Worm (Caenorhabditis elegans) whole organism, midembryonic: ENCODE data around the gene chc-1.

Experiments used
- T22C8.4 ChIP-seq: fragments of 200-800 bp; sonication (Bioruptor generic); IDR thresholded peaks from 2 replicates; pipeline ENCODE4 v1.3.6; 2022; ENCODE audit warnings: missing genetic modification characterization, missing compliant biosample characterization
- cog-1 ChIP-seq: sonication (generic microtip); optimal IDR thresholded peaks from 2 replicates; lab custom pipeline; 2016; ENCODE audit warnings: missing genetic modification characterization, missing compliant biosample characterization
- flt-1 ChIP-seq: fragments of 200-800 bp; sonication (Bioruptor generic); IDR thresholded peaks from 2 replicates; pipeline ENCODE4 v1.3.6; 2022; ENCODE audit warnings: missing genetic modification characterization, missing compliant biosample characterization
- klf-2 ChIP-seq: fragments of 200-800 bp; sonication (Bioruptor generic); conservative IDR thresholded peaks from 2 replicates; pipeline ENCODE4 v1.3.6; 2022; ENCODE audit warnings: missing genetic modification reagents, missing genetic modification characterization, missing compliant biosample characterization
- med-1 ChIP-seq: sonication (generic microtip); optimal IDR thresholded peaks from 2 replicates; lab custom pipeline; 2017; ENCODE audit warnings: missing genetic modification characterization, mild to moderate bottlenecking, missing compliant biosample characterization, antibody characterized with exemption, missing genetic modification reagents; ENCODE audit not compliant: insufficient read depth
- ref-1 ChIP-seq: fragments of 200-800 bp; sonication (Bioruptor generic); conservative IDR thresholded peaks from 2 replicates; pipeline ENCODE4 v1.3.6; 2022; ENCODE audit warnings: missing genetic modification reagents, missing genetic modification characterization, missing compliant biosample characterization
- tab-1 ChIP-seq: fragments of 200-800 bp; sonication (Bioruptor generic); IDR thresholded peaks from 2 replicates; pipeline ENCODE4 v1.3.6; 2022; ENCODE audit warnings: missing genetic modification characterization, missing compliant biosample characterization
- ztf-23 ChIP-seq: fragments of 200-800 bp; sonication (Bioruptor generic); IDR thresholded peaks from 2 replicates; pipeline ENCODE4 v1.3.6; 2022; ENCODE audit warnings: missing genetic modification reagents, missing genetic modification characterization, missing compliant biosample characterization
- ztf-29 ChIP-seq: fragments of 200-800 bp; sonication (Bioruptor generic); IDR thresholded peaks from 2 replicates; pipeline ENCODE4 v1.3.6; 2022; ENCODE audit warnings: missing genetic modification reagents, missing genetic modification characterization, missing compliant biosample characterization

Gene chc-1

DNA sequence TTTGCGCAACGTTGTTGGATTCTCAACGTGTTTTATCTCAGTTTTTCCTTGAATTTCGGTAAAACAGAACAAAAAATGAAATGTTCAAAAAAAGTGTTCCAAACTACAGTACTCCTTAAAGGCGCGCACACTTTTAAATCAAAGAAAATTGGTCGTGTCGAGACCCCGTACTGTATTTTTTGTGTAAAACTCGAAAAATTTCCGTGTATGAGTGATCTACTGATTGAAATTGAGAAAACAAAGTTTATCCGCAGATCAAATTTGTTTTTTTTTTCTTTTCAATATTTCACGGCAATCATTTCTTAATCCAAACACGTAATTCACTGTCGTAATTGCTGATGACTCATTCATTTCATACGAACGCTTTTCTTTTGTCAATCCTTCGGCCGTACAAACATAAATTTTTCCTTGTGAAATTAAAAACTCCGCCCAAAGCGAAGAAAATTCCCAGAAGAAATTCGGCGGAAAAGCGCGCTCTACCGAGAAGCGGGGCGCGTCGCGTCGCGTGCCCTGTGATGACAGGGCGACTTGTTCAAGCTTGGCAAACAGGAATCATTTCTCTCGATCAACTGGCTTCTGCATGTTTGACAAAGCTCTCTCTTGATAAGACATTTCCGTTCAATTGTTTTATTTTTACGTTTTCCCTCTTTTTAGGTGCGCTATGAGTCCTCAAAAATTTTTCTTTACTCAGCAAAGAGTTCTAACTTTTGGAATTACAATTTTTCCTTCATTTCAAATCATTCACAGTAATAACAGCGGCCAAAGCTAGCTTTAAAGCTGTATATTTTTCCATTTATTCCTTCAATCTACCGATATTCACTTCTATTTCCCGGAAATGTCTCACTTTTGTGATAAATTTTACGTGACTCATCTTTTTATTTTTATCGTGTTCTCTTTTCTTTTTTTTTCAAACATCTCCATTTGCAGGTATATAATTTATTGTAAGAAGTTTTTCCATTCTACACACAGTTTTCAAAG, at the start of gene chc-1:
Gene chc-1 (plus strand): TSS at position 928 of the 978 bp plus-strand sequence.
- no peak for TF ChIP-seq tab-1 (GFP tag; lab: Robert Waterston, UW)
- TF ChIP-seq ztf-29 (GFP tag; lab: Robert Waterston, UW) = no peak
- TF ChIP-seq T22C8.4 (GFP tag; lab: Robert Waterston, UW) = no peak

DNA sequence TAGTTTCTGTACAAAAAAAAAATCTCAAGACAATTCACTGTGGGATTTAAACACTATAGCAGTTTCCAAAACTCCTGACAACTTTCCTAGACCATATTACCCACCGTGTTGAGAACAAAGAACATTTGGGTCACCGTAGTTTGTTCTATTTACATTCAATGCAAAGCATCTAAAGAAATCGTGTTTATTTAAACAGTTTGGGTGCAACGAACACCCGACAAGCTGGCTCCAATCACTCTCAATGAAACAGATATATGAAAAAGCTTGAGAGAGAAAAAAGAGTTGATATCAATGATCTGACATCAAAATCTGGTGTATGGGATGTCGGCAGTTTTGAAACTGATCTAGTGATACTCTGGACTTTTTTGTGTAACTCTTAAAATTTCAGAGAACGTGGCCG, 48.6 kb upstream of the chc-1 start:
- TF ChIP-seq tab-1 (GFP tag; lab: Robert Waterston, UW) (no peak), ztf-29 (GFP tag; lab: Robert Waterston, UW) (no peak)

DNA sequence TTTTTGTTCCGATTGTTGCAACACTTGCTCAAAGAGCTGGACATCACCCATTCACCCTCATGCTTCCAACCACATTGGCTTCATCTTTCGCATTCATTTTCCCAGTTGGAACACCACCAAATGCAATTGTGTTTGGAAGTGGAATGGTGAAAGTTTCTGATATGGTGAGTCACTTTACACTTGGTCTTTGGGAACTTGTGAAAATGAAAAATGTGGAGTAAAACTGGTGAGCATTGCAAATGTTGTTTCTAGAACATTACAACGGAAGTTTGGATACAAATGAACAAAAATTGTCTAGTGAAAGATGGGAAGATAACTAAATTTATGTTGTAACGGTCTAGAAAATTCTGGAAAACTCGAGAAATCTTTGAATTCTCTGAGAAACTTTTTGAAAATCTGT, 47.4 kb upstream of the chc-1 start:
- TF ChIP-seq ztf-23 (GFP tag; lab: Robert Waterston, UW) (no peak), ztf-29 (GFP tag; lab: Robert Waterston, UW) (no peak), ref-1 (GFP tag; lab: Robert Waterston, UW) (no peak), flt-1 (GFP tag; lab: Robert Waterston, UW) (no peak), T22C8.4 (GFP tag; lab: Robert Waterston, UW) (no peak)

DNA sequence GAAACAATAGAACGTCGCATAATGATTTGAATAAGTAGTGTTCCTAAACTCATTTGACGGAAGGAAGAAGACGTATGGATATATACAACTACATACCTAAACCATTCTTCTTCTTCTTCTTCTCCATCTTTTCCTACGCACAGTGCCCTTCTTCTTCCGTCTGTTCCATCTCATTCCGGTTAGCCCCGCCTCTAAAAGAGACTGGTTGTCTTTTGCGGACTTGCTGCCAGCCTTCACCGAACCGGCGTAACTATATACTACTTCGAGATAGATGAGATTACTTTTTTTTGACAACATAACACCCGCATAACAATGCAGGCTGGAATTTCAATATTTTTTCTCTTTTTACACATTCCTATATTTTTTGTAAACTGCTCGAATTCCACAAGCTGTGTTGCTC, 43.2 kb upstream of the chc-1 start, which contains the start of the genes K08E5.5 and mua-3:
Gene K08E5.5 (minus strand): TSS at position 101 of the 400 bp plus-strand sequence.
Gene mua-3 (plus strand): TSS at position 313 of the 400 bp plus-strand sequence.
- no peak for TF ChIP-seq flt-1 (GFP tag; lab: Robert Waterston, UW)
- no peak for TF ChIP-seq ref-1 (GFP tag; lab: Robert Waterston, UW)
- no peak for TF ChIP-seq med-1
- TF ChIP-seq ztf-23 (GFP tag; lab: Robert Waterston, UW) = no peak
- TF ChIP-seq cog-1 (tag; lab: Kevin White, UChicago) = no peak
- no peak for TF ChIP-seq ztf-29 (GFP tag; lab: Robert Waterston, UW)
- TF ChIP-seq T22C8.4 (GFP tag; lab: Robert Waterston, UW) = no peak
- TF ChIP-seq klf-2 (GFP tag; lab: Robert Waterston, UW) = no peak
- TF ChIP-seq tab-1 (GFP tag; lab: Robert Waterston, UW) = no peak

DNA sequence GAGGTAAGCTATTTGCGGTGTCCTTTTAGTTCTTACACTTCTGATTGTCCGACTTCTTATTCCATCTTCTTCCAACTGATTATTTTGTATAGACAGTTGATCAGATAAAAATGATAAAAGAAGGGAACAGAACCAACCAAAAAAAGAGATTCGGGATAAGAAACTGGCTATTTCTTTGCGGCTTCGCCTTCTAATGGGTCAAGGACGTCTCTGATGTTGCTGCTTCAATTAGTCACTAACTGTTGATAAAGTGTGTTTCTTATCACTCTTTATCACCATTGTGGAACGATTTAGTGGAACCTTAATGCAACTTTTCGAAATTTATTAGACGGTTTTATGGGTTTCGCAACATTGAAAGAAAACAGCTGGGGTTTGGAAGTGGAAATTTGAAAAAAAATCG, 33.4 kb upstream of the chc-1 start:
- TF ChIP-seq ztf-29 (GFP tag; lab: Robert Waterston, UW) (no peak), cog-1 (tag; lab: Kevin White, UChicago) (no peak), ref-1 (GFP tag; lab: Robert Waterston, UW) (no peak), klf-2 (GFP tag; lab: Robert Waterston, UW) (no peak), flt-1 (GFP tag; lab: Robert Waterston, UW) (no peak), T22C8.4 (GFP tag; lab: Robert Waterston, UW) (no peak), med-1 (no peak), ztf-23 (GFP tag; lab: Robert Waterston, UW) (no peak), tab-1 (GFP tag; lab: Robert Waterston, UW) (no peak)

DNA sequence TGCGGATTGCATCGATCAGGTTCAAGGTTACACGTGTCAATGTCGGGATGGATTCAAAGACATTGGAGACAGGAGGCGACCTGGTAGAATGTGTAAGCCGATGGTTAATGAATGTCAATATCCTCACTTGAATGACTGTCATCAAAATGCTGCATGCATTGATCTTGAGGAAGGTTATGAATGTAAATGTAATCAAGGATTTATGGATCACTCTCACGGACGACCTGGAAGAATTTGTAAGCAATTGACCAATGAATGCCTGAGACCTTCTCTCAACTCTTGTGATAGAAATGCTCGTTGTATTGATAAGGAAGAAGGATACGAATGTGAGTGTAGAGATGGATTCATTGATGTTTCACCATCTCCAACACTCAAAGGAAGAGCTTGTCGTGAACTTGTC, 25.6 kb upstream of the chc-1 start:
- TF ChIP-seq ref-1 (GFP tag; lab: Robert Waterston, UW) (no peak), cog-1 (tag; lab: Kevin White, UChicago) (no peak), med-1 (no peak), T22C8.4 (GFP tag; lab: Robert Waterston, UW) (no peak)

DNA sequence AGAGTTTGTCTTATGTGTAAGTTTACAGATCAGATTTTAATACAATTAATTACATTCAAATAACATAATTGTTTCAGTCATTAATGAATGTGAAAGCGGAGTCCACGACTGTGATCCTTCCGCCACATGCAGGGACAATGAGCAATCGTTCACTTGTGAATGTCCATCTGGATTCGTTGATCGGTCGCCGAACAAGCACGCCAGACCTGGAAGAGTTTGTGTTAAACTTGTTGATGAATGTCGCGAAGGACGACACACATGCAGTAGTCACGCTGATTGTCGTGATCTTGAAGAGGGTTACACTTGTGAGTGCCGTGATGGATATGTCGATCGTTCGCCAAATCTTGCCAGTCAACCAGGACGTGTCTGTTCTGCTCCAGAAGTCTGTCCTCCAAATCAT, 25.1 kb upstream of the chc-1 start:
- TF ChIP-seq ztf-23 (GFP tag; lab: Robert Waterston, UW) = no peak
- no peak for TF ChIP-seq tab-1 (GFP tag; lab: Robert Waterston, UW)
- no peak for TF ChIP-seq flt-1 (GFP tag; lab: Robert Waterston, UW)
- TF ChIP-seq T22C8.4 (GFP tag; lab: Robert Waterston, UW) = no peak
- no peak for TF ChIP-seq ref-1 (GFP tag; lab: Robert Waterston, UW)

DNA sequence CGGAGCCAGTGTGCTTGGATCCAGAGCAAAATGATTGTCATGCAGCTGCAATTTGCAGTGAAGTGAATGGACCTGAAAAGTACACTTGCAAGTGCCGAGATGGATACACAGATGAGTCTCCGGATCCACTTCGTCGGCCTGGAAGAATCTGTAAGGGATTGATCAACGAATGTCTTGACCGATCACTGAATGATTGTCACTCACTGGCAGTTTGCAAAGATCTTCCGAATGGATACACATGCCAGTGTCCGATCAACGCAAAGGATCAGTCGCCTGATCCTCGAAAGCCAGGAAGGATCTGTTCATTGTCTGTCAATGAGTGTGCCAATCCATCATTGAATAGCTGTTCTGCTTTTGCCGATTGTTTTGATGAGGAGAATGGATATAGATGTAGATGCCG, 24.2 kb upstream of the chc-1 start:
- TF ChIP-seq T22C8.4 (GFP tag; lab: Robert Waterston, UW) = no peak
- no peak for TF ChIP-seq ref-1 (GFP tag; lab: Robert Waterston, UW)
- no peak for TF ChIP-seq ztf-23 (GFP tag; lab: Robert Waterston, UW)
- TF ChIP-seq klf-2 (GFP tag; lab: Robert Waterston, UW) = no peak
- no peak for TF ChIP-seq cog-1 (tag; lab: Kevin White, UChicago)
- no peak for TF ChIP-seq tab-1 (GFP tag; lab: Robert Waterston, UW)
- no peak for TF ChIP-seq ztf-29 (GFP tag; lab: Robert Waterston, UW)
- TF ChIP-seq med-1 = no peak
- TF ChIP-seq flt-1 (GFP tag; lab: Robert Waterston, UW) = no peak

DNA sequence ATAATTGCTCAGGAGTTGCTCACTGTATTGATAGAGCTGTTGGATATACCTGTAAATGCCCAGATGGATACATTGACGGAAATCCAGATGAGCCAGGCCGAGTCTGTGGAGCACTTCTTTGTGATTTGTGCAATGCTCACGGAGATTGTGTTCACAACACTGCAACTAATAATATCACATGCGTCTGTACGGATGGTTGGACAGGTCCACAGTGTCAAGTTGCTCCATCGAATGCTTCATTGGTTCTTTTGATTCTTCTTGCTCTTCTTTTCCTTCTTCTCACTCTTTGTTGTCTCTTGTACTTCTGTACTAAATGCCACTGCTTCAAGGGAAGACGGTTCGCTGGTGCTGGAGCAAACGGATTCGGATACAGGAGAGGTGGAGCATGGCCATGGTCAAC, 21.8 kb upstream of the chc-1 start:
- TF ChIP-seq cog-1 (tag; lab: Kevin White, UChicago) = no peak
- no peak for TF ChIP-seq tab-1 (GFP tag; lab: Robert Waterston, UW)
- no peak for TF ChIP-seq ztf-29 (GFP tag; lab: Robert Waterston, UW)
- no peak for TF ChIP-seq ref-1 (GFP tag; lab: Robert Waterston, UW)
- no peak for TF ChIP-seq med-1
- no peak for TF ChIP-seq flt-1 (GFP tag; lab: Robert Waterston, UW)
- no peak for TF ChIP-seq ztf-23 (GFP tag; lab: Robert Waterston, UW)
- TF ChIP-seq klf-2 (GFP tag; lab: Robert Waterston, UW) = no peak
- no peak for TF ChIP-seq T22C8.4 (GFP tag; lab: Robert Waterston, UW)

DNA sequence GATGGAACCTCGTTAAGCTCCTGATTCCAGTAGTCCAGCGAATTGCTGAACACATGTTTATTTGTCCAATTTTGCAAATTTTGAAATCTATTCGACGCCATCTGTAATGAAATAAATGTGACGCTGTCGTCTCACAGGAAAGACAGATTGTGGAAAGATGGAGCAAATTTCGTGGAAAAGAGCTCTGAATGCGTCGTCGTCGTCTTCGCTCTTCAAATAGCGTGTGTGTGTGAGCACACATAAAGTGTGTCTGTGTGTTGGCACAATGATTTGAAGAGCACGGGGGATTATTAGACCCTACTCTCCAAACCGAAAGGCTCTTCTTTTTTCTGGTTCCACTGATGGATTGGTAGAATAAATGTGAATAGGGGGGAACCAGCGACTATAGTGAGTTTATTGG, 17.5 kb upstream of the chc-1 start, which contains the start of gene unc-47:
Gene unc-47 (minus strand): TSS at position 101 of the 400 bp plus-strand sequence.
- TF ChIP-seq tab-1 (GFP tag; lab: Robert Waterston, UW) (no peak), cog-1 (tag; lab: Kevin White, UChicago) (no peak), flt-1 (GFP tag; lab: Robert Waterston, UW) (no peak), klf-2 (GFP tag; lab: Robert Waterston, UW) (no peak), ztf-29 (GFP tag; lab: Robert Waterston, UW) (no peak), T22C8.4 (GFP tag; lab: Robert Waterston, UW) (no peak), med-1 (no peak), ztf-23 (GFP tag; lab: Robert Waterston, UW) (no peak), ref-1 (GFP tag; lab: Robert Waterston, UW) (no peak)
